Fruit fly (Drosophila melanogaster) whole organism, embryonic: ENCODE data around the gene slmb.

ENCODE experiments used
- Asciz ChIP-seq: fragments of 200-800 bp; sonication (Bioruptor generic); optimal IDR thresholded peaks from 2 replicates; lab custom pipeline; 2017; ENCODE audit warnings: missing biosample characterization, mild to moderate bottlenecking, missing genetic modification characterization, missing genetic modification reagents
- Blimp-1 ChIP-seq: fragments of 200-800 bp; sonication (Bioruptor generic); optimal IDR thresholded peaks from 3 replicates; lab custom pipeline; 2018; ENCODE audit warnings: missing biosample characterization, missing genetic modification characterization, mild to moderate bottlenecking, moderate library complexity, missing genetic modification reagents
- CG10543 ChIP-seq: fragments of 200-800 bp; sonication (Bioruptor generic); optimal IDR thresholded peaks from 3 replicates; lab custom pipeline; 2017; ENCODE audit warnings: missing biosample characterization, mild to moderate bottlenecking, missing genetic modification characterization, moderate library complexity
- CG11504 ChIP-seq: fragments of 200-800 bp; sonication (Bioruptor generic); optimal IDR thresholded peaks from 3 replicates; lab custom pipeline; 2019; ENCODE audit warnings: missing biosample characterization, mild to moderate bottlenecking, missing genetic modification characterization, moderate library complexity
- CG12236 ChIP-seq: fragments of 200-800 bp; sonication (Bioruptor generic); optimal IDR thresholded peaks from 2 replicates; lab custom pipeline; 2016; ENCODE audit warnings: missing biosample characterization, missing genetic modification characterization
- CG13296 ChIP-seq: fragments of 200-800 bp; sonication (Bioruptor generic); optimal IDR thresholded peaks from 3 replicates; lab custom pipeline; 2018; ENCODE audit warnings: missing biosample characterization, mild to moderate bottlenecking, missing genetic modification characterization
- CG13775 ChIP-seq: fragments of 200-800 bp; sonication (Bioruptor generic); optimal IDR thresholded peaks from 3 replicates; lab custom pipeline; 2017; ENCODE audit warnings: missing biosample characterization, mild to moderate bottlenecking, missing genetic modification characterization
- CG14014 ChIP-seq: fragments of 200-800 bp; sonication (Bioruptor generic); IDR thresholded peaks from 2 replicates; pipeline ENCODE4 v1.3.6; 2022; ENCODE audit warnings: missing biosample characterization, missing genetic modification characterization
- CG15514 ChIP-seq: fragments of 200-800 bp; sonication (Bioruptor generic); optimal IDR thresholded peaks from 3 replicates; lab custom pipeline; 2017; ENCODE audit warnings: missing biosample characterization, missing genetic modification characterization, mild to moderate bottlenecking, moderate library complexity, missing genetic modification reagents
- CG16779 ChIP-seq: fragments of 200-800 bp; sonication (Bioruptor generic); IDR thresholded peaks from 2 replicates; pipeline ENCODE4 v1.3.6; 2022; ENCODE audit warnings: missing biosample characterization, missing genetic modification characterization
- CG17361 ChIP-seq: fragments of 200-800 bp; sonication (Bioruptor generic); IDR thresholded peaks from 3 replicates; pipeline ENCODE4 v1.3.6; 2022; ENCODE audit warnings: missing biosample characterization, missing genetic modification characterization
- CG17385 ChIP-seq: fragments of 200-800 bp; sonication (Bioruptor generic); optimal IDR thresholded peaks from 3 replicates; lab custom pipeline; 2018; ENCODE audit warnings: missing biosample characterization, mild to moderate bottlenecking, missing genetic modification characterization
- CG2116 ChIP-seq: fragments of 200-800 bp; sonication (Bioruptor generic); optimal IDR thresholded peaks from 3 replicates; lab custom pipeline; 2018; ENCODE audit warnings: missing biosample characterization, mild to moderate bottlenecking, missing genetic modification characterization
- CG30431 ChIP-seq: fragments of 200-800 bp; sonication (Bioruptor generic); optimal IDR thresholded peaks from 2 replicates; lab custom pipeline; 2017; ENCODE audit warnings: missing biosample characterization, missing genetic modification characterization
- CG31224 ChIP-seq: fragments of 200-800 bp; sonication (Bioruptor generic); IDR thresholded peaks from 2 replicates; pipeline ENCODE4 v1.3.6; 2022; ENCODE audit warnings: missing biosample characterization, missing genetic modification characterization
- CG3281 ChIP-seq: fragments of 200-800 bp; sonication (Bioruptor generic); optimal IDR thresholded peaks from 3 replicates; lab custom pipeline; 2017; ENCODE audit warnings: missing biosample characterization, mild to moderate bottlenecking, missing genetic modification characterization
- CG6254 ChIP-seq: fragments of 200-800 bp; sonication (Bioruptor generic); optimal IDR thresholded peaks from 3 replicates; lab custom pipeline; 2017; ENCODE audit warnings: mild to moderate bottlenecking, missing biosample characterization, missing genetic modification reagents, missing genetic modification characterization
- CG6272 ChIP-seq: fragments of 200-800 bp; sonication (Bioruptor generic); IDR thresholded peaks from 2 replicates; pipeline ENCODE4 v1.3.6; 2022; ENCODE audit warnings: missing biosample characterization, missing genetic modification characterization
- CG8281 ChIP-seq: fragments of 200-800 bp; sonication (Bioruptor generic); optimal IDR thresholded peaks from 2 replicates; lab custom pipeline; 2018; ENCODE audit warnings: missing biosample characterization, mild to moderate bottlenecking, missing genetic modification characterization, moderate library complexity
- CHES-1-like ChIP-seq: fragments of 200-800 bp; sonication (Bioruptor generic); optimal IDR thresholded peaks from 2 replicates; lab custom pipeline; 2016; ENCODE audit warnings: missing biosample characterization, missing genetic modification characterization
- CrebB ChIP-seq: fragments of 200-800 bp; sonication (Bioruptor generic); optimal IDR thresholded peaks from 3 replicates; lab custom pipeline; 2018; ENCODE audit warnings: missing biosample characterization, mild to moderate bottlenecking, missing genetic modification characterization
- D19B ChIP-seq: fragments of 200-800 bp; sonication (Bioruptor generic); optimal IDR thresholded peaks from 2 replicates; lab custom pipeline; 2017; ENCODE audit warnings: missing biosample characterization, mild to moderate bottlenecking, missing genetic modification characterization
- Dad ChIP-seq: fragments of 200-800 bp; sonication (Bioruptor generic); optimal IDR thresholded peaks from 3 replicates; lab custom pipeline; 2016; ENCODE audit warnings: missing biosample characterization, missing genetic modification characterization
- Fer1 ChIP-seq: fragments of 200-800 bp; sonication (Bioruptor generic); optimal IDR thresholded peaks from 2 replicates; lab custom pipeline; 2017; ENCODE audit warnings: missing biosample characterization, mild to moderate bottlenecking, missing genetic modification characterization
- GATAe ChIP-seq: fragments of 200-800 bp; sonication (Bioruptor generic); conservative IDR thresholded peaks from 2 replicates; pipeline ENCODE4 v1.3.6; 2022; ENCODE audit warnings: missing biosample characterization, missing genetic modification characterization
- Hand ChIP-seq: fragments of 200-800 bp; sonication (Bioruptor generic); optimal IDR thresholded peaks from 2 replicates; lab custom pipeline; 2017; ENCODE audit warnings: mild to moderate bottlenecking, missing biosample characterization, missing genetic modification reagents, missing genetic modification characterization
- Hey ChIP-seq: fragments of 200-800 bp; sonication (Bioruptor generic); optimal IDR thresholded peaks from 3 replicates; lab custom pipeline; 2018; ENCODE audit warnings: missing biosample characterization, mild to moderate bottlenecking, missing genetic modification characterization
- HmgZ ChIP-seq: fragments of 200-800 bp; sonication (Bioruptor generic); optimal IDR thresholded peaks from 2 replicates; lab custom pipeline; 2018; ENCODE audit warnings: missing biosample characterization, mild to moderate bottlenecking, missing genetic modification characterization
- Jarid2 ChIP-seq: fragments of 200-800 bp; sonication (Bioruptor generic); optimal IDR thresholded peaks from 3 replicates; lab custom pipeline; 2017; ENCODE audit warnings: mild to moderate bottlenecking, missing biosample characterization, missing genetic modification reagents, missing genetic modification characterization
- Med ChIP-seq: fragments of 200-800 bp; sonication (Bioruptor generic); peaks from one replicate; lab custom pipeline; 2016; ENCODE audit warnings: missing biosample characterization, missing genetic modification characterization, mild to moderate bottlenecking, inconsistent platforms, moderate library complexity
- Mrtf ChIP-seq: fragments of 200-800 bp; sonication (Bioruptor generic); IDR thresholded peaks from 3 replicates; pipeline ENCODE4 v1.3.6; 2022; ENCODE audit warnings: missing biosample characterization, missing genetic modification characterization
- Rx ChIP-seq: fragments of 200-800 bp; sonication (Bioruptor generic); IDR thresholded peaks from 2 replicates; pipeline ENCODE4 v1.3.6; 2022; ENCODE audit warnings: missing biosample characterization, missing genetic modification characterization
- Vsx1 ChIP-seq: fragments of 200-800 bp; sonication (Bioruptor generic); optimal IDR thresholded peaks from 2 replicates; lab custom pipeline; 2017; ENCODE audit warnings: missing biosample characterization, mild to moderate bottlenecking, missing genetic modification characterization, missing genetic modification reagents
- ase ChIP-seq: fragments of 200-800 bp; sonication (Bioruptor generic); IDR thresholded peaks from 3 replicates; pipeline ENCODE4 v1.3.6; 2022; ENCODE audit warnings: missing biosample characterization, missing genetic modification characterization
- bowl ChIP-seq: fragments of 200-800 bp; sonication (Bioruptor generic); IDR thresholded peaks from 2 replicates; pipeline ENCODE4 v1.3.6; 2022; ENCODE audit warnings: missing biosample characterization, missing genetic modification characterization
- chif ChIP-seq, 2 experiments: fragments of 200-800 bp; sonication (Bioruptor generic); optimal IDR thresholded peaks; 3 replicates each; lab custom pipeline; 2016; ENCODE audit warnings: missing biosample characterization in 2 of 2, missing genetic modification characterization in 2 of 2
- chinmo ChIP-seq: fragments of 200-800 bp; sonication (Bioruptor generic); IDR thresholded peaks from 4 replicates; pipeline ENCODE4 v1.3.6; 2022; ENCODE audit warnings: missing biosample characterization, missing genetic modification characterization; ENCODE audit not compliant: partially characterized antibody
- crc ChIP-seq: fragments of 200-800 bp; sonication (Bioruptor generic); optimal IDR thresholded peaks from 2 replicates; lab custom pipeline; 2016; ENCODE audit warnings: missing biosample characterization, missing genetic modification characterization
- fd64A ChIP-seq: fragments of 200-800 bp; sonication (Bioruptor generic); optimal IDR thresholded peaks from 3 replicates; lab custom pipeline; 2018; ENCODE audit warnings: missing biosample characterization, mild to moderate bottlenecking, missing genetic modification characterization
- grn ChIP-seq: fragments of 200-800 bp; sonication (Bioruptor generic); optimal IDR thresholded peaks from 3 replicates; lab custom pipeline; 2017; ENCODE audit warnings: missing biosample characterization, missing genetic modification characterization
- gro ChIP-seq: fragments of 200-800 bp; sonication (Bioruptor generic); optimal IDR thresholded peaks from 2 replicates; lab custom pipeline; 2016; ENCODE audit warnings: missing biosample characterization, missing genetic modification characterization
- lab ChIP-seq: fragments of 200-800 bp; sonication (Bioruptor generic); optimal IDR thresholded peaks from 3 replicates; lab custom pipeline; 2017; ENCODE audit warnings: missing biosample characterization, missing genetic modification characterization, mild to moderate bottlenecking, moderate library complexity, missing genetic modification reagents
- mirr ChIP-seq: fragments of 200-800 bp; sonication (Bioruptor generic); optimal IDR thresholded peaks from 3 replicates; lab custom pipeline; 2018; ENCODE audit warnings: missing biosample characterization, mild to moderate bottlenecking, missing genetic modification characterization
- org-1 ChIP-seq: fragments of 200-800 bp; sonication (Bioruptor generic); optimal IDR thresholded peaks from 2 replicates; lab custom pipeline; 2017; ENCODE audit warnings: missing biosample characterization, missing genetic modification characterization
- salm ChIP-seq: fragments of 200-800 bp; sonication (Bioruptor generic); optimal IDR thresholded peaks from 2 replicates; lab custom pipeline; 2018; ENCODE audit warnings: missing biosample characterization, mild to moderate bottlenecking, missing genetic modification characterization
- slou ChIP-seq: fragments of 200-800 bp; sonication (Bioruptor generic); optimal IDR thresholded peaks from 3 replicates; lab custom pipeline; 2016; ENCODE audit warnings: missing biosample characterization, missing genetic modification characterization
- unpg ChIP-seq: fragments of 200-800 bp; sonication (Bioruptor generic); optimal IDR thresholded peaks from 3 replicates; lab custom pipeline; 2018; ENCODE audit warnings: missing biosample characterization, mild to moderate bottlenecking, missing genetic modification characterization, moderate library complexity
- z ChIP-seq: fragments of 200-800 bp; sonication (Bioruptor generic); IDR thresholded peaks from 3 replicates; pipeline ENCODE4 v1.3.6; 2022; ENCODE audit warnings: missing biosample characterization, missing genetic modification characterization

slmb gene

DNA sequence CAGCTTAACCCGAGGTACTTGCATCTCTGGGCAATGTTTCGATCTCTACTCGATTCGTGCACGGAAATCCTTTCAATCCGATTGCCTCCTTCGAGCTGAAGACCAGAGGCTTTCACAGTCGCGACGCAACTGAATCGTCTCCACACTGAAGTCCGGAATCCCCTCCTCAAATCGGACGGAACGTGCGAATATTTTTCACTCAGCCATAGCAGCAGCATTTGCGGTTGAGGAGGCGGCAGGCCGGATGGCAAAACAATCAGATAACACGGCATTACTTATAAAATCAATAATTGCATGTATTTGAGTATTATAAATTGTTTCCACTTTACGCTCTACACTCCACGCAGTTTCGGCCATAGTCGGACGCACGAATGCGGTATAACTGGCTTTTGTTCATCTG is 40.8 kb upstream of the slmb start, which contains the start of gene Snmp1:
Gene Snmp1 (minus strand): TSS at position 101 of the 400 bp plus-strand sequence.
- TF ChIP-seq Med (GFP tag; lab: Kevin White, UChicago) (peak; percentile 18), Blimp-1 (no peak)

DNA sequence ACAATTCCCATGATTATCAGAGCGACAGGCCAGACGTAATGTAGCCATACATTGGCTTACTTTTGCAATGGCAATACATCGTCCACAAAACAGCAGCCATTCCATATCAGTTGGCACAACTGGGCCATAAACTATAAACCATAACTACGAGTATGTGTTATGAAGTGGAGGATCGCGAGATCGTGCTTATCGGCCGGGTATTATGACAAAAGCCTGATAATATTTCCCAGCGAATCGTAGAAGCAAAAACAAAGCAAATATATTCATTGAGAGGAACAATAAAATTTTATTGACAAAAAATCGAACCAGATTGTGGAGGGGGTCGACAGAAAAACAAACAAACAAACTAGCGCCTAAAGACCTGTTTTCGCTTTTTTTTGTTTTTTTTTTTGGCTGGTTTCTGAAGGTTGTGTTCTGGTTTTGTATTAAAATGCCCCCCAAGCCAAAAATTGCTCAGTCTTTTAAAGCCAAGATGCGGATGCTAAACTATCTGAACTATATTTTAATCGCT is 36.1 kb upstream of the slmb start, which contains the start of gene CG5810:
Gene CG5810 (plus strand): TSS at position 461 of the 511 bp plus-strand sequence.
- TF ChIP-seq org-1 (GFP tag; lab: Kevin White, UChicago), result no peak
- peak; percentile 48 for TF ChIP-seq Fer1 (GFP tag; lab: Kevin White, UChicago)
- peak; percentile 60 for TF ChIP-seq CG10543 (GFP tag; lab: Kevin White, UChicago)
- TF ChIP-seq unpg (GFP tag; lab: Kevin White, UChicago), result peak; percentile 10
- TF ChIP-seq Rx (GFP tag; lab: Robert Waterston, UW), result no peak
- TF ChIP-seq CG14014 (GFP tag; lab: Robert Waterston, UW), result no peak; the same call in 1 of the 2 replicates
- TF ChIP-seq salm (tag; lab: Kevin White, UChicago), result peak; percentile 66
- TF ChIP-seq CG13296 (GFP tag; lab: Kevin White, UChicago), result peak; percentile 31
- TF ChIP-seq CG17385, result peak; percentile 58
- TF ChIP-seq Hand (GFP tag; lab: Kevin White, UChicago), result no peak
- TF ChIP-seq HmgZ (tag; lab: Kevin White, UChicago), result peak; percentile 90
- TF ChIP-seq CG6254 (GFP tag; lab: Kevin White, UChicago), result no peak
- TF ChIP-seq CHES-1-like (GFP tag; lab: Kevin White, UChicago), result no peak
- TF ChIP-seq Jarid2 (GFP tag; lab: Kevin White, UChicago), result no peak
- no peak for TF ChIP-seq CG30431
- no peak for TF ChIP-seq Dad (GFP tag; lab: Kevin White, UChicago)
- TF ChIP-seq CG11504 (tag; lab: Kevin White, UChicago), result no peak
- peak; percentile 39 for TF ChIP-seq CG3281 (GFP tag; lab: Kevin White, UChicago)
- TF ChIP-seq CrebB (tag; lab: Kevin White, UChicago), result peak; percentile 84
- TF ChIP-seq z, result no peak
- peak; percentile 23 for TF ChIP-seq lab
- TF ChIP-seq CG2116 (GFP tag; lab: Kevin White, UChicago), result no peak
- peak; percentile 32 for TF ChIP-seq CG15514 (GFP tag; lab: Kevin White, UChicago)
- TF ChIP-seq CG6272 (GFP tag; lab: Robert Waterston, UW), result no peak
- peak; percentile 44 for TF ChIP-seq Vsx1
- no peak for TF ChIP-seq ase (GFP tag; lab: Robert Waterston, UW)
- no peak for TF ChIP-seq CG12236 (GFP tag; lab: Kevin White, UChicago)
- no peak for TF ChIP-seq fd64A
- TF ChIP-seq Hey (tag; lab: Kevin White, UChicago), result peak; percentile 83
- peak; percentile 46 for TF ChIP-seq gro (GFP tag; lab: Kevin White, UChicago)
- no peak for TF ChIP-seq CG17361 (GFP tag; lab: Robert Waterston, UW)
- peak; percentile 96 for TF ChIP-seq chinmo (GFP tag; lab: Robert Waterston, UW)
- no peak for TF ChIP-seq CG16779 (GFP tag; lab: Robert Waterston, UW)
- TF ChIP-seq chif (GFP tag; optimal IDR thresholded peaks at IDR 0.05; lab: Kevin White, UChicago), result no peak
- TF ChIP-seq mirr (GFP tag; lab: Kevin White, UChicago), result peak; percentile 81
- TF ChIP-seq crc (GFP tag; lab: Kevin White, UChicago), result no peak
- TF ChIP-seq D19B (GFP tag; lab: Kevin White, UChicago), result no peak
- TF ChIP-seq slou (GFP tag; lab: Kevin White, UChicago), result no peak
- TF ChIP-seq CG31224, result no peak
- peak; percentile 21; the same call in 1 of the 2 replicates for TF ChIP-seq bowl (GFP tag; lab: Robert Waterston, UW)
- TF ChIP-seq Mrtf (GFP tag; lab: Robert Waterston, UW), result no peak
- no peak for TF ChIP-seq CG13775 (GFP tag; lab: Kevin White, UChicago)
- TF ChIP-seq CG8281, result peak; percentile 7
- peak; percentile 58 for TF ChIP-seq grn
- TF ChIP-seq GATAe (GFP tag; lab: Robert Waterston, UW), result peak; percentile 33; the same call in 1 of the 2 replicates
- no peak for TF ChIP-seq Asciz (GFP tag; lab: Kevin White, UChicago)
